Fruit fly (Drosophila melanogaster) whole organism: ENCODE measurements around the gene CG5342.

Experiments used
- CG8478 ChIP-seq: fragments of >200 bp; optimal IDR thresholded peaks from 2 replicates; lab custom pipeline; 2018; ENCODE audit warnings: inconsistent platforms
- Dll ChIP-seq: fragments of >200 bp; optimal IDR thresholded peaks from 2 replicates; lab custom pipeline; 2017
- psq ChIP-seq: fragments of >200 bp; optimal IDR thresholded peaks from 2 replicates; lab custom pipeline; 2017
- usp ChIP-seq: fragments of >200 bp; optimal IDR thresholded peaks from 2 replicates; lab custom pipeline; 2017; ENCODE audit warnings: missing biosample characterization, missing genetic modification characterization, mixed read lengths

DNA sequence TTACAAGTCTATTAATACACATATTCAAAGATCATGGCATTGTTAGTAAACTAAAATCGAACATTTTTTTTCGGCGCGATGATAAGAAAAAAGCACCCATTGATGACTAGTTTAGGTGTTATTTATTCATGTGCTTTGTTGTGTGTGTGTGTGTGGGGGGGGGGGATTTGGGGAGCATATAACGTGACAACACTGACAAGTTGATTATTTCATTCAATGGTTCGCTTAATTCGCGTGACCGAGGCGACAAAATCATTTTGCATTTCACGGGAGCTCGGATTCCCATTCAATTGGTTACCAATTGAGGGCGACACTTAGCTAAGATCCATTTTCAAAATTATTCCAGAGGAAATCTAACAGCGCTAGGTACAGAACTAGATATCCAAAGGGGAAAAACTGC, 8.6 kb upstream of the CG5342 start:
- TF ChIP-seq psq (lab: Kevin White, UChicago) (no peak), CG8478 (lab: Kevin White, UChicago) (no peak), usp (GFP tag; lab: Kevin White, UChicago) (no peak), Dll (lab: Kevin White, UChicago) (no peak)
